Fruit fly (Drosophila melanogaster) whole organism, embryonic: ENCODE results near the gene CG31808.
A peak's percentile ranks its signal among the peaks of the same experiment; 100 is the strongest.

ENCODE experiments used
- Atf-2 ChIP-seq: fragments of 200-800 bp; sonication (Bioruptor generic); optimal IDR thresholded peaks from 2 replicates; lab custom pipeline; 2016; ENCODE audit warnings: missing biosample characterization, missing genetic modification characterization
- B-H2 ChIP-seq: fragments of 200-800 bp; sonication (Bioruptor generic); optimal IDR thresholded peaks from 2 replicates; lab custom pipeline; 2018; ENCODE audit warnings: missing biosample characterization, mild to moderate bottlenecking, missing genetic modification characterization
- CG11247 ChIP-seq: fragments of 200-800 bp; sonication (Bioruptor generic); IDR thresholded peaks from 2 replicates; pipeline ENCODE4 v1.3.6; 2022; ENCODE audit warnings: missing biosample characterization, missing genetic modification characterization
- CG12104 ChIP-seq: fragments of 200-800 bp; sonication (Bioruptor generic); optimal IDR thresholded peaks from 3 replicates; lab custom pipeline; 2016; ENCODE audit warnings: missing biosample characterization, missing genetic modification characterization
- CG12155 ChIP-seq: fragments of 200-800 bp; sonication (Bioruptor generic); optimal IDR thresholded peaks from 3 replicates; lab custom pipeline; 2016; ENCODE audit warnings: missing biosample characterization, missing genetic modification characterization
- CG13894 ChIP-seq: fragments of 200-800 bp; sonication (Bioruptor generic); optimal IDR thresholded peaks from 3 replicates; lab custom pipeline; 2018; ENCODE audit warnings: missing biosample characterization, mild to moderate bottlenecking, missing genetic modification characterization, moderate library complexity
- CG14050 ChIP-seq: fragments of 200-800 bp; sonication (Bioruptor generic); IDR thresholded peaks from 3 replicates; pipeline ENCODE4 v1.3.6; 2022; ENCODE audit warnings: missing biosample characterization, missing genetic modification characterization
- CG14667 ChIP-seq: fragments of 200-800 bp; sonication (Bioruptor generic); IDR thresholded peaks from 2 replicates; pipeline ENCODE4 v1.3.6; 2022; ENCODE audit warnings: missing biosample characterization, missing genetic modification characterization
- CG15073 ChIP-seq: fragments of 200-800 bp; sonication (Bioruptor generic); optimal IDR thresholded peaks from 2 replicates; lab custom pipeline; 2016; ENCODE audit warnings: missing biosample characterization, missing genetic modification characterization
- CG15601 ChIP-seq: fragments of 200-800 bp; sonication (Bioruptor generic); optimal IDR thresholded peaks from 3 replicates; lab custom pipeline; 2019; ENCODE audit warnings: missing biosample characterization, mild to moderate bottlenecking, missing genetic modification characterization, moderate library complexity
- CG1603 ChIP-seq: fragments of 200-800 bp; sonication (Bioruptor generic); optimal IDR thresholded peaks from 2 replicates; lab custom pipeline; 2019; ENCODE audit warnings: missing biosample characterization, mild to moderate bottlenecking, missing genetic modification characterization, moderate library complexity
- CG18262 ChIP-seq: fragments of 200-800 bp; optimal IDR thresholded peaks from 3 replicates; lab custom pipeline; 2019; ENCODE audit warnings: missing biosample characterization, mild to moderate bottlenecking, missing genetic modification characterization, moderate library complexity
- CG2678 ChIP-seq: fragments of 200-800 bp; sonication (Bioruptor generic); optimal IDR thresholded peaks from 3 replicates; lab custom pipeline; 2019; ENCODE audit warnings: missing biosample characterization, mild to moderate bottlenecking, missing genetic modification characterization, moderate library complexity
- CG34376 ChIP-seq: fragments of 200-800 bp; sonication (Bioruptor generic); optimal IDR thresholded peaks from 2 replicates; lab custom pipeline; 2018; ENCODE audit warnings: missing biosample characterization, mild to moderate bottlenecking, missing genetic modification characterization
- CG34422 ChIP-seq: fragments of 200-800 bp; sonication (Bioruptor generic); IDR thresholded peaks from 3 replicates; pipeline ENCODE4 v1.3.6; 2022; ENCODE audit warnings: missing biosample characterization, missing genetic modification characterization
- CG4360 ChIP-seq: fragments of 200-800 bp; sonication (Bioruptor generic); IDR thresholded peaks from 2 replicates; pipeline ENCODE4 v1.3.6; 2022; ENCODE audit warnings: missing biosample characterization, missing genetic modification characterization
- CG6175 ChIP-seq: fragments of 200-800 bp; sonication (Bioruptor generic); IDR thresholded peaks from 3 replicates; pipeline ENCODE4 v1.3.6; 2022; ENCODE audit warnings: missing biosample characterization, missing genetic modification characterization
- CG8944 ChIP-seq: fragments of 200-800 bp; sonication (Bioruptor generic); optimal IDR thresholded peaks from 3 replicates; lab custom pipeline; 2016; ENCODE audit warnings: missing biosample characterization, missing genetic modification characterization
- CTCF ChIP-seq: fragments of 200-800 bp; sonication (Bioruptor generic); optimal IDR thresholded peaks from 2 replicates; lab custom pipeline; 2017; ENCODE audit warnings: missing biosample characterization, mild to moderate bottlenecking, missing genetic modification characterization, moderate library complexity
- CrebB ChIP-seq: fragments of 200-800 bp; sonication (Bioruptor generic); optimal IDR thresholded peaks from 3 replicates; lab custom pipeline; 2018; ENCODE audit warnings: missing biosample characterization, mild to moderate bottlenecking, missing genetic modification characterization
- Dad ChIP-seq: fragments of 200-800 bp; sonication (Bioruptor generic); optimal IDR thresholded peaks from 3 replicates; lab custom pipeline; 2016; ENCODE audit warnings: missing biosample characterization, missing genetic modification characterization
- Elba2 ChIP-seq: fragments of 200-800 bp; sonication (Bioruptor generic); optimal IDR thresholded peaks from 3 replicates; lab custom pipeline; 2016; ENCODE audit warnings: missing biosample characterization, missing genetic modification characterization
- GATAe ChIP-seq: fragments of 200-800 bp; sonication (Bioruptor generic); conservative IDR thresholded peaks from 2 replicates; pipeline ENCODE4 v1.3.6; 2022; ENCODE audit warnings: missing biosample characterization, missing genetic modification characterization
- Hr51 ChIP-seq, 2 experiments: fragments of 200-800 bp; sonication (Bioruptor generic); optimal IDR thresholded peaks; 2 replicates in 1 of 2; 3 replicates in 1 of 2; lab custom pipeline; 2016 to 2018; ENCODE audit warnings: missing biosample characterization in 2 of 2, missing genetic modification characterization in 2 of 2, mild to moderate bottlenecking in 1 of 2, moderate library complexity in 1 of 2
- NC2α ChIP-seq: fragments of 200-800 bp; sonication (Bioruptor generic); optimal IDR thresholded peaks from 2 replicates; lab custom pipeline; 2016; ENCODE audit warnings: missing biosample characterization, missing genetic modification characterization
- NC2β ChIP-seq: fragments of 200-800 bp; sonication (Bioruptor generic); optimal IDR thresholded peaks from 2 replicates; lab custom pipeline; 2016; ENCODE audit warnings: missing biosample characterization, missing genetic modification characterization
- Ptx1 ChIP-seq: fragments of 200-800 bp; sonication (Bioruptor generic); IDR thresholded peaks from 2 replicates; pipeline ENCODE4 v1.3.6; 2022; ENCODE audit warnings: missing biosample characterization, missing genetic modification characterization
- Sox102F ChIP-seq: fragments of 200-800 bp; sonication (Bioruptor generic); optimal IDR thresholded peaks from 2 replicates; lab custom pipeline; 2018; ENCODE audit warnings: missing biosample characterization, mild to moderate bottlenecking, missing genetic modification characterization, moderate library complexity
- TFAM ChIP-seq: fragments of 200-800 bp; sonication (Bioruptor generic); optimal IDR thresholded peaks from 2 replicates; lab custom pipeline; 2017; ENCODE audit warnings: missing biosample characterization, missing genetic modification characterization, inconsistent platforms
- Tbp ChIP-seq: fragments of >200 bp; optimal IDR thresholded peaks from 2 replicates; lab custom pipeline; 2018; ENCODE audit warnings: missing biosample characterization, missing genetic modification characterization
- Usf ChIP-seq: fragments of 200-800 bp; sonication (Bioruptor generic); optimal IDR thresholded peaks from 2 replicates; lab custom pipeline; 2017; ENCODE audit warnings: missing genotype, missing biosample characterization, missing genetic modification characterization
- Xrp1 ChIP-seq: fragments of 200-800 bp; sonication (Bioruptor generic); IDR thresholded peaks from 2 replicates; pipeline ENCODE4 v1.3.6; 2022; ENCODE audit warnings: missing biosample characterization, missing genetic modification characterization
- YL-1 ChIP-seq: fragments of 200-800 bp; sonication (Bioruptor generic); optimal IDR thresholded peaks from 3 replicates; lab custom pipeline; 2017; ENCODE audit warnings: missing biosample characterization, mild to moderate bottlenecking, missing genetic modification characterization
- abd-A ChIP-seq: fragments of 200-800 bp; sonication (Bioruptor generic); optimal IDR thresholded peaks from 3 replicates; lab custom pipeline; 2019; ENCODE audit warnings: missing biosample characterization, mild to moderate bottlenecking, missing genetic modification characterization, moderate library complexity
- amos ChIP-seq: fragments of 200-800 bp; sonication (Bioruptor generic); IDR thresholded peaks from 2 replicates; pipeline ENCODE4 v1.3.6; 2022; ENCODE audit warnings: missing biosample characterization, missing genetic modification characterization; ENCODE audit not compliant: partially characterized antibody
- bab2 ChIP-seq: fragments of 200-800 bp; sonication (Bioruptor generic); optimal IDR thresholded peaks from 2 replicates; lab custom pipeline; 2016; ENCODE audit warnings: missing biosample characterization, missing genetic modification characterization
- bbx ChIP-seq: fragments of 200-800 bp; sonication (Bioruptor generic); IDR thresholded peaks from 2 replicates; pipeline ENCODE4 v1.3.6; 2022; ENCODE audit warnings: missing biosample characterization, missing genetic modification characterization; ENCODE audit not compliant: partially characterized antibody
- caup ChIP-seq: fragments of 200-800 bp; sonication (Bioruptor generic); optimal IDR thresholded peaks from 3 replicates; lab custom pipeline; 2017; ENCODE audit warnings: missing biosample characterization, mild to moderate bottlenecking, missing genetic modification characterization, moderate library complexity; ENCODE audit not compliant: severe bottlenecking
- danr ChIP-seq: fragments of 200-800 bp; sonication (Bioruptor generic); IDR thresholded peaks from 2 replicates; pipeline ENCODE4 v1.3.6; 2022; ENCODE audit warnings: missing biosample characterization, missing genetic modification characterization
- dati ChIP-seq: fragments of 200-800 bp; sonication (Bioruptor generic); IDR thresholded peaks from 2 replicates; pipeline ENCODE4 v1.3.6; 2022; ENCODE audit warnings: missing biosample characterization, missing genetic modification characterization
- dmrt99B ChIP-seq: fragments of 200-800 bp; sonication (Bioruptor generic); optimal IDR thresholded peaks from 2 replicates; lab custom pipeline; 2018; ENCODE audit warnings: missing biosample characterization, mild to moderate bottlenecking, missing genetic modification characterization, moderate library complexity
- ems ChIP-seq: fragments of 200-800 bp; sonication (Bioruptor generic); optimal IDR thresholded peaks from 3 replicates; lab custom pipeline; 2016; ENCODE audit warnings: missing biosample characterization, missing genetic modification characterization
- esg ChIP-seq: fragments of 200-800 bp; sonication (Bioruptor generic); conservative IDR thresholded peaks from 2 replicates; pipeline ENCODE4 v1.3.6; 2022; ENCODE audit warnings: missing biosample characterization, missing genetic modification characterization
- fru ChIP-seq: fragments of >200 bp; optimal IDR thresholded peaks from 2 replicates; lab custom pipeline; 2017
- gro ChIP-seq: fragments of 200-800 bp; sonication (Bioruptor generic); optimal IDR thresholded peaks from 2 replicates; lab custom pipeline; 2016; ENCODE audit warnings: missing biosample characterization, missing genetic modification characterization
- gsb ChIP-seq: fragments of 200-800 bp; sonication (Bioruptor generic); IDR thresholded peaks from 2 replicates; pipeline ENCODE4 v1.3.6; 2022; ENCODE audit warnings: missing biosample characterization, missing genetic modification characterization
- ind ChIP-seq: fragments of 200-800 bp; sonication (Bioruptor generic); optimal IDR thresholded peaks from 3 replicates; lab custom pipeline; 2016; ENCODE audit warnings: missing biosample characterization, missing genetic modification characterization
- ken ChIP-seq: fragments of 200-800 bp; sonication (Bioruptor generic); IDR thresholded peaks from 3 replicates; pipeline ENCODE4 v1.3.6; 2022; ENCODE audit warnings: missing biosample characterization, missing genetic modification characterization
- pan ChIP-seq, 4 experiments: fragments of >200 bp in 3 of 4; fragments of 200-800 bp in 1 of 4; sonication (Bioruptor generic) in 1 of 4; optimal IDR thresholded peaks in 3 of 4; IDR thresholded peaks in 1 of 4; 2 replicates each; pipeline versions ENCODE4 v1.3.6 to Lab custom; 2017 to 2022; ENCODE audit warnings: missing biosample characterization in 2 of 4, missing genetic modification characterization in 2 of 4, mixed read lengths in 1 of 4
- schlank ChIP-seq: fragments of 200-800 bp; sonication (Bioruptor generic); optimal IDR thresholded peaks from 2 replicates; lab custom pipeline; 2018; ENCODE audit warnings: missing biosample characterization, mild to moderate bottlenecking, missing genetic modification characterization
- z ChIP-seq: fragments of 200-800 bp; sonication (Bioruptor generic); IDR thresholded peaks from 3 replicates; pipeline ENCODE4 v1.3.6; 2022; ENCODE audit warnings: missing biosample characterization, missing genetic modification characterization

Gene CG31808

dm6 chr2L:16684908-16685611 lies 30.9 kb downstream of the CG31808 start (continued):
- TF ChIP-seq CrebB (tag; lab: Kevin White, UChicago) = no peak
- TF ChIP-seq dati (GFP tag; lab: Robert Waterston, UW) = no peak
- TF ChIP-seq esg (GFP tag; lab: Robert Waterston, UW) = peak; percentile 30; the same call in 1 of the 2 replicates
- no peak for TF ChIP-seq CG6175
- TF ChIP-seq z (GFP tag; lab: Robert Waterston, UW) = no peak
- no peak for TF ChIP-seq Usf (GFP tag; lab: Kevin White, UChicago)
- no peak for TF ChIP-seq Tbp (GFP tag; lab: Kevin White, UChicago)
- no peak for TF ChIP-seq CG14667
- TF ChIP-seq CG4360 = no peak
- TF ChIP-seq CG13894 (tag; lab: Kevin White, UChicago) = peak; percentile 14
- no peak for TF ChIP-seq schlank
- TF ChIP-seq CG12104 (GFP tag; lab: Kevin White, UChicago) = peak; percentile 12
- peak; percentile 89 for TF ChIP-seq CG2678 (tag; lab: Kevin White, UChicago)
- TF ChIP-seq gro (GFP tag; lab: Kevin White, UChicago) = no peak
- no peak for TF ChIP-seq CG34422 (GFP tag; lab: Robert Waterston, UW)
- TF ChIP-seq CG15073 = no peak
- TF ChIP-seq Dad = no peak
- TF ChIP-seq Atf-2 (GFP tag; lab: Kevin White, UChicago) = no peak
- no peak for TF ChIP-seq Xrp1 (GFP tag; lab: Robert Waterston, UW)
- no peak for TF ChIP-seq Elba2 (GFP tag; lab: Kevin White, UChicago)
- TF ChIP-seq Hr51 (GFP tag; optimal IDR thresholded peaks at IDR 0.05; lab: Kevin White, UChicago) = peak in 1 of 2 experiments; percentile 85
- no peak for TF ChIP-seq pan (optimal IDR thresholded peaks at IDR 0.05; lab: Kevin White, UChicago)
- no peak for TF ChIP-seq pan (GFP tag; optimal IDR thresholded peaks at IDR 0.05 in 1 of 2, IDR thresholded peaks at IDR 0.05 in 1 of 2)
- no peak for TF ChIP-seq fru (lab: Kevin White, UChicago)
- peak; percentile 28 for TF ChIP-seq CG12155
- TF ChIP-seq gsb (GFP tag; lab: Robert Waterston, UW) = no peak
- no peak for TF ChIP-seq ken (GFP tag; lab: Robert Waterston, UW)
- TF ChIP-seq bbx (GFP tag; lab: Robert Waterston, UW) = no peak
- TF ChIP-seq ind (GFP tag; lab: Kevin White, UChicago) = peak; percentile 17
- peak; percentile 87 for TF ChIP-seq CG18262 (tag; lab: Kevin White, UChicago)
- peak; percentile 41 for TF ChIP-seq CG34376 (GFP tag; lab: Kevin White, UChicago)
- TF ChIP-seq CG8944 (GFP tag; lab: Kevin White, UChicago) = no peak
- TF ChIP-seq TFAM = no peak
- no peak for TF ChIP-seq ems (GFP tag; lab: Kevin White, UChicago)
- no peak for TF ChIP-seq YL-1 (GFP tag; lab: Kevin White, UChicago)
- peak; percentile 80 for TF ChIP-seq dmrt99B
- peak; percentile 31 for TF ChIP-seq B-H2 (GFP tag; lab: Kevin White, UChicago)
- no peak for TF ChIP-seq CTCF (GFP tag; lab: Kevin White, UChicago)
- TF ChIP-seq NC2α (GFP tag; lab: Kevin White, UChicago) = no peak
- TF ChIP-seq danr = 0 out of 2 replicates have a peak, but pooled peaks have one; percentile 5
- TF ChIP-seq GATAe (GFP tag; lab: Robert Waterston, UW) = no peak
- peak; percentile 51 for TF ChIP-seq CG15601 (tag; lab: Kevin White, UChicago)
- TF ChIP-seq CG11247 (GFP tag; lab: Robert Waterston, UW) = no peak
- TF ChIP-seq Ptx1 (GFP tag; lab: Robert Waterston, UW) = peak; percentile 22; the same call in 1 of the 2 replicates
- TF ChIP-seq caup = peak; percentile 44
- no peak for TF ChIP-seq bab2 (GFP tag; lab: Kevin White, UChicago)
- no peak for TF ChIP-seq CG14050 (GFP tag; lab: Robert Waterston, UW)
- no peak for TF ChIP-seq NC2β (GFP tag; lab: Kevin White, UChicago)
- TF ChIP-seq abd-A = peak; percentile 83
- peak; percentile 58 for TF ChIP-seq Sox102F (GFP tag; lab: Kevin White, UChicago)
- TF ChIP-seq amos (GFP tag; lab: Robert Waterston, UW) = no peak
- TF ChIP-seq CG1603 (tag; lab: Kevin White, UChicago) = no peak
